Fruit fly (Drosophila melanogaster) whole organism: ENCODE measurements around the gene per.

Experiments used
- CG8478 ChIP-seq: fragments of >200 bp; optimal IDR thresholded peaks from 2 replicates; lab custom pipeline; 2018; ENCODE audit warnings: inconsistent platforms
- Dll ChIP-seq: fragments of >200 bp; optimal IDR thresholded peaks from 2 replicates; lab custom pipeline; 2017
- EcR ChIP-seq, 2 experiments: fragments of >200 bp; optimal IDR thresholded peaks; 2 replicates each; lab custom pipeline; 2017; ENCODE audit warnings: missing biosample characterization in 2 of 2, missing genetic modification characterization in 2 of 2, missing genetic modification reagents in 2 of 2
- pan ChIP-seq: fragments of >200 bp; optimal IDR thresholded peaks from 2 replicates; lab custom pipeline; 2017
- psq ChIP-seq: fragments of >200 bp; optimal IDR thresholded peaks from 2 replicates; lab custom pipeline; 2017
- usp ChIP-seq: fragments of >200 bp; optimal IDR thresholded peaks from 2 replicates; lab custom pipeline; 2017; ENCODE audit warnings: missing biosample characterization, missing genetic modification characterization, mixed read lengths

The per gene

DNA sequence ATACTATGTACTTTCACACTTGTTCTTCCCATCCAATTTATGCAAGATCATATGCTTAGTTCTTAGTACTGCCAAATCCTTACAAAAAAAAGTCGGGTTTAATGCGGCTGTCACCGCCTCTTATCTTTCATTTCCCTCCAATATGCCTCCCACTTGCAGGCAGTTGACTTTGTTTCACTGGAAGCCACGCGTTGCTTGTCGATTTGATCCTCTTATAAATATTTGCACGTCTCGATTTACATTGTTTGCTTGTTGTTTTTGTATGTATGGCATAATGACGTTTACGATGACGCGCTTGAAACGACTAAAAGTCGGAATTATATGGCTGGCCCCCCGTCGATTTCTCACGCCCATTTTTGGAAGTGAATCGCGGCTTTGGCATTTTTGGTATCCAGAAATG, 36.4 kb upstream of the per start:
- TF ChIP-seq usp (GFP tag; lab: Kevin White, UChicago) (no peak), pan (lab: Kevin White, UChicago) (no peak), Dll (lab: Kevin White, UChicago) (no peak), EcR (GFP tag; optimal IDR thresholded peaks at IDR 0.05; lab: Kevin White, UChicago) (no peak), CG8478 (no peak), psq (lab: Kevin White, UChicago) (no peak)

DNA sequence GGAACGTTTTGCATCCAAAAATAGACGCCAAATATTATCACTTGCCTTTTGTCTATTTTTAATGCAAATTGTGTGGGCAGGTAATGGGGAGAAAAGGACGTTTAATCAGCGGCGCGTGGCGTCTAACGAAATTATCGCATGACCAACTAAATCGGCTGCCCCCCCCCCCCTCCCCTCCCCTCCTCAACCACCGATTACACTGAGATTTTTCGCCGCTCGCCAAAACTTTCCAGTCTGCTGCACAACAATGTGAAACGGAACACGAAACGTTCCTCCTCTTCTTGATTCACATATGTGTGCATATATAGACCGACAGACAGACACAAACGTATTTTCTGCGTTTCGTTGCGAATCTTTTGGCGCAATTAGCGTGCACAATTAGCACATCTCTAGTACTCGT, 34.3 kb upstream of the per start:
- TF ChIP-seq usp (GFP tag; lab: Kevin White, UChicago) = no peak
- no peak for TF ChIP-seq EcR (GFP tag; optimal IDR thresholded peaks at IDR 0.05; lab: Kevin White, UChicago)
- TF ChIP-seq pan (lab: Kevin White, UChicago) = no peak
- TF ChIP-seq CG8478 = no peak

DNA sequence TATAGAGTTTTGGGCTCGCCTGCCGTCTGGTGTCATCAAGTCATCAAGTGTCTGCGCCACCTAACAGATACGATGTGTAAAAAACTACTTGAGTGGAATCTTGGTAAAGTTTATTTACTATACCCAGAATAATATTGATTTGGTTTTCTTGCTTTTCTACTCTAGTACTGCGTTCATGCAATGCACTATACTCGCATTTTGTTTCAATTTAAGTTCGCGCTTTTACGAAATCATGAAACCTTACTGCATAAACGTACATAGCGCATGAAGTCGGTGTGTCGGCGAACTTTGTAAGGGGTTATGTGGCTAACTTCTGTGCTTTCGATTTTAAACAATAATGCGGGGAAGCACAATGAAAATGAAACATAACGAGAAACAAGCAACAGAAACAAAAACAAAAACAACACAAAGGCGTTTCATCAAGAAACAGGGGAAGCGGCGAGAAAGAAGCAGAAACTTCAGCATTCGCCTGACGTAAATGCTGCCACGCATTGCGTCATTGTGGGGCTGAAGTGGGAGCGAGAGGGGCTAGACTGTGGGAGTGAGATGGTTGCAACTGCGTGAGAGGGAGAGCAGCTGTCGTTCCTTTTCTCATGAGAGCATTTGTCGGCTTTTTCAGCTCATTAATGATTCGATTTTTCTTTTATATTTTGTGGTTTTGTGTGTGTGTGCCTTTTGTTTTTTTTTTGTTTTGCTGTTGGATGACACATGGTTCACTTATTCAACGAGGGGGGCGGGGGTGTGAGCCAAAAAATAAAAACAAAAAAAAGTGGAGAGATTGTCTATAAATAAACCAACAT, 33.1 kb upstream of the per start:
- TF ChIP-seq usp (GFP tag; lab: Kevin White, UChicago) (no peak), EcR (GFP tag; optimal IDR thresholded peaks at IDR 0.05; lab: Kevin White, UChicago) (no peak), CG8478 (no peak), pan (lab: Kevin White, UChicago) (no peak), psq (lab: Kevin White, UChicago) (no peak), Dll (lab: Kevin White, UChicago) (peak; percentile 7)

DNA sequence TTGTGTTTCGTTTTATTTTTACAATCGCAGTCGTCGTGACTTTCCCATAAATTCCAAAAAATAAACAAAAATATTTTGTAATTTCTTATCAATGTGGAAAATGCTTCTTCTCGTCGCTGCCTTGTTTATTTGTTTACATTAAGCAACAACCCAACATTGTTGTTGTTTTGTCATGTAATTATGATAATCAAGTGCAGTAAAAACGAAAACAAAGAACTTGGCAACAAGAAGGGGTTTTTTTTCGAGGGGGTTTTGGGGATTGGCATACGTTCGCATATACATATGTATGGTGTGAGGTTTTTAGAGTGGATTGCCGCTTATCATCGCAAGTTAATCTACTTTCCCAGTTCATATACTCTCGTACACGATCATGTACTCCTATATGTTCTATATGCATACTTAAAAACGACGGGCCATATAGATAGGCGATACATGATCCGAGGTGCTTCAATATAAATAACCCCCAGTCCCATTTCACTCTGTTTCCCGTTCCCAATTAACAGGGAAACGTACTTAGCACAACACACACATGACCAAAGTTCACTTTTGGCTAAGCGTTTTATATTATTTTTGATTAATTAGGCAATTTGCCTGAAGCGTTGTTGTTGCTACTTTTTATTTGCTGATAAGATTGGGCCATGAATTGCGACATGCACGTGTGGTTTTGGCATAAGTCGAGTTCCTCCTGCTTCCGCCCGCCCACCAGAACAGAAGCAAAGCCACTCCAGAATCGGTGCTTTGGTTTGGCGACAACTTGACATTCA, 31.7 kb upstream of the per start:
- TF ChIP-seq psq (lab: Kevin White, UChicago) (no peak), EcR (GFP tag; optimal IDR thresholded peaks at IDR 0.05; lab: Kevin White, UChicago) (no peak), usp (GFP tag; lab: Kevin White, UChicago) (no peak), pan (lab: Kevin White, UChicago) (no peak), Dll (lab: Kevin White, UChicago) (no peak), CG8478 (no peak)

DNA sequence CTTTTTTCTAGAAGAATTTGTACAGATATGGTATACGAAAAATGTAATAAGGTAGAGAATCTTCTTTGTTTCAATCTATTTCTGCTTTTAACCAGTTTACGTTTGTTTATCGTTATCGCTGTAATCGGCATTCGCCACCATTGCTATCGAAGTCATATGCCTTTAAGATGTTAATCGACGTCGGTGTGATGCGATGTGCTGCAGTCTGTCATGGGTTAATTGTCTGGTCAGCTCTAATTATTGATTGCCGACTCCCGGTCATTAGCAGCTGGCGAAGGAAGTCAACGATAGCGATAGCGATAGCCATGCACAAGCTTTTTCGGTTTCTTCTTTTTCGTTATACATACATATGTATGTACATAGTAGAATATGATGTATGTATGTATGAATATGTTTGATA, 29.9 kb upstream of the per start:
- TF ChIP-seq EcR (GFP tag; optimal IDR thresholded peaks at IDR 0.05; lab: Kevin White, UChicago) = no peak
- no peak for TF ChIP-seq pan (lab: Kevin White, UChicago)
- TF ChIP-seq Dll (lab: Kevin White, UChicago) = no peak
- no peak for TF ChIP-seq usp (GFP tag; lab: Kevin White, UChicago)
- no peak for TF ChIP-seq CG8478
- TF ChIP-seq psq (lab: Kevin White, UChicago) = no peak

DNA sequence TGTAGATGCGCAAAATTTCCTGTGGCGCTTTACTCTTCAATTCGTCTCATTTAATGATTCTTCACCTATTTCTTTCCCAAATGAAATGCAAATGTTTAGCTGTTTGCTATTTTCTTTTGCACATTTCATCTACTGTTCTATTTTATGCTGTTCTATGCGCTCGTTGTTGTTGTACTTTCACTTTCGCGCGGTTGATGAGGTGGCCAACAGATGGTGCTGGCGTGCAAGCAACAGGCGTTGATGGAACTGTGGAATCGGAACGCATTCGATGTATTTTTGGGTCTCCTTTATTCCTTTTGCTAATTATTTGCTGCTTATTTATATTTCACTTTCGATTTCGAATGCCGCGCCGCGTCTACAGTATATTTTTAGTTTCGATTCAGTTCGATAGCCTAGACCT, 29.4 kb upstream of the per start:
- TF ChIP-seq psq (lab: Kevin White, UChicago) (no peak), usp (GFP tag; lab: Kevin White, UChicago) (no peak), CG8478 (no peak), EcR (GFP tag; optimal IDR thresholded peaks at IDR 0.05; lab: Kevin White, UChicago) (no peak), Dll (lab: Kevin White, UChicago) (no peak), pan (lab: Kevin White, UChicago) (no peak)

DNA sequence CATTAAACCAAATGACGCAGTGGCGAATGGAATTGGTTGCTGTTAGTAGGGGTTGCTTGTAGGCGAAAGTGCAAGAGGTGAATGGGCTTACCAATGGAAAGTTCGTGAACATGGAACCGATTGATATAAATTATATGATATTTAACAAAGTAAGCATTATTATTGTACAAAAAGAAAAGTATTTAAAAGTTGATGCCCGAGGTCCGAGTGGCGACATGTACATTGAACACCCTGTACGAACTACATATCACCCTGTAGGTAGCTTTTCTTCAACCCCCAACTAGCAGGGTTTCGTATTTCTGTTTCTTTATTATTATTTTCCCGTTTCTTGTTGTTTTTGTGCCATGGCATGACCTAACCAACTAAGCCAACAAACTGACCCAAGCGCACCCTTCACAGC, 28.2 kb upstream of the per start:
- TF ChIP-seq EcR (GFP tag; optimal IDR thresholded peaks at IDR 0.05; lab: Kevin White, UChicago) (no peak), pan (lab: Kevin White, UChicago) (no peak), CG8478 (no peak), usp (GFP tag; lab: Kevin White, UChicago) (no peak), psq (lab: Kevin White, UChicago) (no peak), Dll (lab: Kevin White, UChicago) (no peak)

DNA sequence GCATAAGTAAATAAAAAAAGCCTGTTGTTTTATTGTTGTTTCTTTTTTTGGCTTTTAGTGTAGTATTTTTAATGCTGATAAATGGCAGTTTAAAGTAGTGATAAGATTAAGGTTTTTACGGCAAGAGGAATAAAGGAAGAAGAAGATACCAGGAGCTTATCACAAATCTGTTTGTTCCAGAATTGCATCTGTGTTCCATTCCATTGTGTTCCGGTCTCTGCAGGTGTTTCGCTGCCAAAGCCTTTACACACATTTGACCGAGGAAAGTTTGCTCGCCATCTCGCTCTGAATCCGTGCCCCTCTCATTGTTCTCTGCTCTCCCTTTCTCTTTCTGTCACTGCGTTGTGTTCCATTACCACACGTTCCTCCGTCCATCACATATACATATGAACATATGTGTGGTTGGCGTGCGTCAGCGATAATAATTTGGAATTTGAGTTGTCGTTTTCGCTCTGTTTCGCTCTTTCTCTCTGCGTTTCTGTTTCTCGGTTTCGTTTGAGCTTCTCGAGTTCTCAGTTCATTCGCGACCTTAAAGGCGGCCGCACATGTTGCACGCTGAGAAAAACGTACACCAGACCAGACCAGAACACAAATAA, 27.0 kb upstream of the per start:
- no peak for TF ChIP-seq psq (lab: Kevin White, UChicago)
- TF ChIP-seq usp (GFP tag; lab: Kevin White, UChicago) = no peak
- no peak for TF ChIP-seq EcR (GFP tag; optimal IDR thresholded peaks at IDR 0.05; lab: Kevin White, UChicago)
- TF ChIP-seq pan (lab: Kevin White, UChicago) = no peak

DNA sequence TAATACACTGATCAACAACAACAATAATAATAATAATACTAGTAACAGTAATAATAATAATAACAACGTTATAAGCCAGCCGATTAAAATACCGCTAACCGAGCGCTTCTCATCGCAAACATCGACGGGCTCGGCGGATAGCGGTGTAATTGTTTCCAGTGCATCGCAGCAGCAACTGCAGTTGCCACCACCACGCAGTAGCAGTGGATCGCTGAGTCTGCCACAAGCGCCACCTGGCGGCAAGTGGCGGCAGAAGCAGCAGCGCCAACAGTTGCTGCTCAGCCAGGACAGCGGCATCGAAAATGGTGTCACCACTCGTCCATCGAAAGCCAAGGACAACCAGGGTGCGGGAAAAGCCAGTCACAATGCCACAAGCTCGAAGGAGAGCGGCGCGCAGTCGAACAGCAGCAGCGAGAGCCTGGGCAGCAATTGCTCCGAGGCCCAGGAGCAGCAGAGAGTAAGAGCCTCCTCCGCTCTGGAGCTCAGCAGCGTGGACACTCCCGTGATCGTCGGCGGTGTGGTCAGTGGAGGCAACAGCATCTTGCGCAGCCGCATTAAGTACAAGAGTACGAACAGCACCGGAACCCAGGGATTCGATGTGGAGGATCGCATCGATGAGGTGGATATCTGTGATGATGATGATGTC, 25.8 kb upstream of the per start:
- no peak for TF ChIP-seq CG8478
- TF ChIP-seq Dll (lab: Kevin White, UChicago) = no peak
- TF ChIP-seq EcR (GFP tag; optimal IDR thresholded peaks at IDR 0.05; lab: Kevin White, UChicago) = no peak
- TF ChIP-seq pan (lab: Kevin White, UChicago) = no peak
- TF ChIP-seq usp (GFP tag; lab: Kevin White, UChicago) = no peak
- no peak for TF ChIP-seq psq (lab: Kevin White, UChicago)

DNA sequence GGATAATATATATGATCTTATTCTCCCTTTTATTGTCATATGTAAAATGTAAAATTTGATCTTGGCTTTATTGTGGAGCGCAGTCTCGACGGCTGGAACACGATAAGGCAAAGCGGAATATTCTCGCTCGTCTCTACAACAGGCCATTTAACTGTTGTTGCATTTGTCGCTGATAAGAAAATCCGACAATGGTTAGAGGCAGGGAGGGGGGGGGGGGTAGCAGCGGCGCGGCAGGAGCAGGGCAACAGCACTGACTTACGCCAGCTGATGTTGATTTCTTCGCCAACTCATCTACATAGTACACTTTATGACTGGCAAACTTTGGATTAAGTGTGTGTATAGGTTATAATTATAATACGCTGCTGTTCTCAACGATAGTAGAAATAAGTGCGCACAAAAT, 23.6 kb upstream of the per start:
- TF ChIP-seq EcR (GFP tag; optimal IDR thresholded peaks at IDR 0.05; lab: Kevin White, UChicago) = no peak
- TF ChIP-seq pan (lab: Kevin White, UChicago) = no peak
- no peak for TF ChIP-seq psq (lab: Kevin White, UChicago)

DNA sequence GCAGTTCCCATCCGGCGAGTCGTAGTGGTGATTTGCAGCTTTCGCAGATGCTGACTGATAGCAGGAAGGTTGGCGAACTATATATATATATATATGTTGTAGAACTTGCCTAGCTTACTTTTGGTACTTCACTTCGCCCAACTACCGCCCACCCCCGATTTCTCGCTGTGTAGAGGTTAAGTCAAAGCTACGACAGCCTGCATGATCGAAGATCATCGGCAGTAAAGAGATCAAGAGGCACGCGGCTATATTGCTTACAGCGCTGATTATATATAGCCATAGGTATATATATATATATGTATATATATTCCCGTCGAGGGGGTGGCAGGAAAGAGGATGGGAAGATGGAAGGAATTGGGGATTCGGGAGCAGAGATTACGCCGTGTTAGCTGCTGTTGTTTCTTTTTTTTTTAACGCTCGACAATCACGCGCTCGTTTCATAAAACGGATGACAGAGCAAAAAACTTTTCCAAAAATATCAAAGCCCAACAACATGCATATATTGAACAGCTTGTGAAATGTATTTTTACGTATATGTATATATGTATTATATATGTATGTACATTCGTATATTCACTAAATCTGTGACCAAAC, 22.7 kb upstream of the per start:
- TF ChIP-seq pan (lab: Kevin White, UChicago) (no peak), CG8478 (no peak), Dll (lab: Kevin White, UChicago) (no peak), psq (lab: Kevin White, UChicago) (no peak), EcR (GFP tag; optimal IDR thresholded peaks at IDR 0.05; lab: Kevin White, UChicago) (no peak), usp (GFP tag; lab: Kevin White, UChicago) (no peak)
